1 worm cellular context compared by ENCODE assay signal in genomic region chrX:3605727-3606126, ce11.
TF ChIP-seq lines count a peak whose summit lies in the region.

Gene C18B2.4, minus strand, starts transcription at chrX:3605741.

TF ChIP-seq in whole organism, L1 larva, 84 proteins besides CTCF, POLR2A, EP300 and RAD21 (continued from another document):
- TF ChIP-seq elt-2 (tag; optimal IDR thresholded peaks at IDR 0.05; lab: Kevin White, UChicago) = peak; percentile 36
- peak; percentile 81 for TF ChIP-seq nhr-71 (tag; optimal IDR thresholded peaks at IDR 0.05; lab: Kevin White, UChicago)
- TF ChIP-seq unc-86 (tag; optimal IDR thresholded peaks at IDR 0.05; lab: Kevin White, UChicago) = peak; percentile 48
- TF ChIP-seq pag-3 (tag; optimal IDR thresholded peaks at IDR 0.05; lab: Kevin White, UChicago; ENCODE audit: borderline replicate concordance, insufficient read depth) = peak; percentile 91
TF ChIP-seq in whole organism, L1 larva: peak in this region for 38.
